Worm (Caenorhabditis elegans) whole organism, L2 larva: ENCODE measurements around the gene K03H1.7.
A peak's percentile ranks its signal among the peaks of the same experiment; 100 is the strongest.

ENCODE experiments used
- alr-1 ChIP-seq: fragments of 150-350 bp; optimal IDR thresholded peaks from 2 replicates; lab custom pipeline; 2014; ENCODE audit warnings: missing biosample characterization, missing genetic modification characterization
- ama-1 ChIP-seq: fragments of 150-350 bp; optimal IDR thresholded peaks from 2 replicates; lab custom pipeline; 2018; ENCODE audit warnings: inconsistent platforms
- ceh-16 ChIP-seq: fragments of 150-350 bp; optimal IDR thresholded peaks from 2 replicates; lab custom pipeline; 2014; ENCODE audit warnings: missing biosample characterization, missing genetic modification characterization
- crh-2 ChIP-seq: sonication (generic microtip); optimal IDR thresholded peaks from 2 replicates; lab custom pipeline; 2017; ENCODE audit warnings: missing biosample characterization, missing genetic modification characterization
- dmd-4 ChIP-seq: sonication (generic microtip); optimal IDR thresholded peaks from 2 replicates; lab custom pipeline; 2017; ENCODE audit warnings: missing biosample characterization, missing genetic modification characterization
- elt-3 ChIP-seq: sonication (generic microtip); optimal IDR thresholded peaks from 2 replicates; lab custom pipeline; 2017; ENCODE audit warnings: missing biosample characterization, missing genetic modification characterization
- fos-1 ChIP-seq: fragments of 150-350 bp; optimal IDR thresholded peaks from 2 replicates; lab custom pipeline; 2014; ENCODE audit warnings: missing biosample characterization, missing genetic modification characterization
- gmeb-1 ChIP-seq: fragments of 150-350 bp; optimal IDR thresholded peaks from 2 replicates; lab custom pipeline; 2014; ENCODE audit warnings: missing biosample characterization, missing genetic modification characterization
- lin-13 ChIP-seq: fragments of 150-350 bp; optimal IDR thresholded peaks from 2 replicates; lab custom pipeline; 2014; ENCODE audit warnings: missing biosample characterization, missing genetic modification reagents, missing genetic modification characterization
- nhr-11 ChIP-seq: fragments of 150-350 bp; optimal IDR thresholded peaks from 2 replicates; lab custom pipeline; 2014; ENCODE audit warnings: missing biosample characterization, missing genetic modification characterization
- snpc-4 ChIP-seq: fragments of 150-350 bp; optimal IDR thresholded peaks from 2 replicates; lab custom pipeline; 2014; ENCODE audit warnings: missing biosample characterization, missing genetic modification characterization
- unc-39 ChIP-seq: fragments of 150-350 bp; optimal IDR thresholded peaks from 2 replicates; lab custom pipeline; 2014; ENCODE audit warnings: missing biosample characterization, missing genetic modification characterization
- unc-55 ChIP-seq: fragments of 150-350 bp; sonication (generic microtip); optimal IDR thresholded peaks from 3 replicates; lab custom pipeline; 2014; ENCODE audit warnings: missing biosample characterization, missing genetic modification reagents, missing genetic modification characterization
- unc-62 ChIP-seq: fragments of 150-350 bp; optimal IDR thresholded peaks from 2 replicates; lab custom pipeline; 2014; ENCODE audit warnings: missing biosample characterization, missing genetic modification reagents, missing genetic modification characterization

ce11 chrIII:9950244-9950643, 3.0 kb downstream of the K03H1.7 start, which contains the start of gene K03H1.13:
- TF ChIP-seq nhr-11 (no peak), unc-62 (no peak), unc-39 (tag; lab: Kevin White, UChicago) (no peak), elt-3 (tag; lab: Kevin White, UChicago) (no peak), gmeb-1 (tag; lab: Kevin White, UChicago) (no peak), fos-1 (no peak), unc-55 (GFP tag; lab: Kevin White, UChicago) (peak; percentile 29), crh-2 (tag; lab: Kevin White, UChicago) (no peak), ceh-16 (tag; lab: Kevin White, UChicago) (no peak), snpc-4 (no peak), ama-1 (lab: Kevin White, UChicago) (no peak), dmd-4 (tag; lab: Kevin White, UChicago) (no peak), alr-1 (tag; lab: Kevin White, UChicago) (no peak), lin-13 (no peak)
